Worm (Caenorhabditis elegans): ENCODE results near the gene unc-31.

Gene unc-31

ce11 chrIV:12773519-12773918 is at the start of gene unc-31:
Gene unc-31 (plus strand): TSS chrIV:12773867.
- TF ChIP-seq nhr-12 (tag; optimal IDR thresholded peaks at IDR 0.05) (no peak), ces-1 (GFP tag; optimal IDR thresholded peaks at IDR 0.05) (peak; percentile 52)

ce11 chrIV:12724641-12725040 is 49.0 kb upstream of the unc-31 start, which contains the start of the genes T23F6.3 and rbd-1:
Gene T23F6.3 (minus strand): TSS chrIV:12724760.
Gene rbd-1 (plus strand): TSS chrIV:12724986.
- TF ChIP-seq drap-1 (GFP tag; optimal IDR thresholded peaks at IDR 0.05) (peak; percentile 41), ham-2 (GFP tag; optimal IDR thresholded peaks at IDR 0.05) (no peak), tbx-8 (GFP tag; optimal IDR thresholded peaks at IDR 0.05) (no peak), nhr-76 (tag; optimal IDR thresholded peaks at IDR 0.05) (no peak), ceh-43 (GFP tag; optimal IDR thresholded peaks at IDR 0.05) (no peak), lin-13 (tag; optimal IDR thresholded peaks at IDR 0.05) (peak; percentile 74), sptf-1 (tag; optimal IDR thresholded peaks at IDR 0.05) (peak; percentile 71), mep-1 (tag; optimal IDR thresholded peaks at IDR 0.05) (peak; percentile 81), snpc-4 (tag; optimal IDR thresholded peaks at IDR 0.05) (no peak), blmp-1 (tag; optimal IDR thresholded peaks at IDR 0.05) (no peak), elt-3 (tag; optimal IDR thresholded peaks at IDR 0.05) (no peak), unc-39 (tag; optimal IDR thresholded peaks at IDR 0.05) (no peak), flh-1 (GFP tag; optimal IDR thresholded peaks at IDR 0.05) (no peak), ceh-83 (GFP tag; optimal IDR thresholded peaks at IDR 0.05) (no peak), nhr-12 (tag; optimal IDR thresholded peaks at IDR 0.05) (no peak), nhr-237 (tag; optimal IDR thresholded peaks at IDR 0.05) (peak; percentile 81), sem-2 (GFP tag; optimal IDR thresholded peaks at IDR 0.05) (no peak), nhr-28 (tag; optimal IDR thresholded peaks at IDR 0.05) (no peak), lsy-2 (tag; optimal IDR thresholded peaks at IDR 0.05) (peak; percentile 78), mls-2 (tag; optimal IDR thresholded peaks at IDR 0.05) (no peak), ces-1 (GFP tag; optimal IDR thresholded peaks at IDR 0.05) (no peak), bed-3 (GFP tag; optimal IDR thresholded peaks at IDR 0.05) (no peak), hlh-1 (tag; optimal IDR thresholded peaks at IDR 0.05) (peak; percentile 5), nhr-2 (tag; optimal IDR thresholded peaks at IDR 0.05) (no peak), mab-5 (tag; optimal IDR thresholded peaks at IDR 0.05) (peak; percentile 40), ztf-11 (tag; optimal IDR thresholded peaks at IDR 0.05) (no peak), pha-4 (tag; optimal IDR thresholded peaks at IDR 0.05) (peak; percentile 73), lin-32 (GFP tag; optimal IDR thresholded peaks at IDR 0.05) (no peak), ceh-39 (tag; optimal IDR thresholded peaks at IDR 0.05) (no peak), cnd-1 (tag; optimal IDR thresholded peaks at IDR 0.05) (no peak), unc-62 (GFP tag; optimal IDR thresholded peaks at IDR 0.05) (no peak), unc-120 (tag; optimal IDR thresholded peaks at IDR 0.05; ENCODE audit: poor library complexity, severe bottlenecking) (no peak), M03D4.4 (tag; optimal IDR thresholded peaks at IDR 0.05) (peak; percentile 10), zip-8 (tag; optimal IDR thresholded peaks at IDR 0.05) (no peak), elt-1 (tag; optimal IDR thresholded peaks at IDR 0.05; ENCODE audit: borderline replicate concordance, insufficient read depth) (no peak)

- TF ChIP-seq tbx-8 (GFP tag; optimal IDR thresholded peaks at IDR 0.05) (no peak), drap-1 (GFP tag; optimal IDR thresholded peaks at IDR 0.05) (no peak), unc-62 (GFP tag; optimal IDR thresholded peaks at IDR 0.05) (no peak), elt-1 (tag; optimal IDR thresholded peaks at IDR 0.05; ENCODE audit: borderline replicate concordance, insufficient read depth) (no peak), nhr-237 (tag; optimal IDR thresholded peaks at IDR 0.05) (no peak), ham-2 (GFP tag; optimal IDR thresholded peaks at IDR 0.05) (no peak), sem-2 (GFP tag; optimal IDR thresholded peaks at IDR 0.05) (no peak), hlh-1 (tag; optimal IDR thresholded peaks at IDR 0.05) (no peak)
Measured at ce11 chrIV:12725228-12725627, 48.4 kb upstream of the unc-31 start.

- TF ChIP-seq flh-1 (GFP tag; optimal IDR thresholded peaks at IDR 0.05) (no peak), M03D4.4 (tag; optimal IDR thresholded peaks at IDR 0.05) (no peak), mep-1 (tag; optimal IDR thresholded peaks at IDR 0.05) (no peak), ztf-11 (tag; optimal IDR thresholded peaks at IDR 0.05) (no peak), blmp-1 (tag; optimal IDR thresholded peaks at IDR 0.05) (no peak), zip-8 (tag; optimal IDR thresholded peaks at IDR 0.05) (no peak), bed-3 (GFP tag; optimal IDR thresholded peaks at IDR 0.05) (no peak), mab-5 (tag; optimal IDR thresholded peaks at IDR 0.05) (no peak), unc-120 (tag; optimal IDR thresholded peaks at IDR 0.05; ENCODE audit: poor library complexity, severe bottlenecking) (no peak), unc-39 (tag; optimal IDR thresholded peaks at IDR 0.05) (no peak), nhr-2 (tag; optimal IDR thresholded peaks at IDR 0.05) (no peak), snpc-4 (tag; optimal IDR thresholded peaks at IDR 0.05) (no peak), sem-2 (GFP tag; optimal IDR thresholded peaks at IDR 0.05) (no peak), nhr-76 (tag; optimal IDR thresholded peaks at IDR 0.05) (no peak), lin-32 (GFP tag; optimal IDR thresholded peaks at IDR 0.05) (no peak), nhr-28 (tag; optimal IDR thresholded peaks at IDR 0.05) (no peak), nhr-12 (tag; optimal IDR thresholded peaks at IDR 0.05) (no peak), lin-13 (tag; optimal IDR thresholded peaks at IDR 0.05) (no peak), ces-1 (GFP tag; optimal IDR thresholded peaks at IDR 0.05) (no peak)
Measured at ce11 chrIV:12725925-12726324, 47.7 kb upstream of the unc-31 start.

Measured in whole organism, mixed stage, embryonic.